Fruit fly (Drosophila melanogaster): ENCODE results near the gene CG11563.

CG11563 gene

DNA sequence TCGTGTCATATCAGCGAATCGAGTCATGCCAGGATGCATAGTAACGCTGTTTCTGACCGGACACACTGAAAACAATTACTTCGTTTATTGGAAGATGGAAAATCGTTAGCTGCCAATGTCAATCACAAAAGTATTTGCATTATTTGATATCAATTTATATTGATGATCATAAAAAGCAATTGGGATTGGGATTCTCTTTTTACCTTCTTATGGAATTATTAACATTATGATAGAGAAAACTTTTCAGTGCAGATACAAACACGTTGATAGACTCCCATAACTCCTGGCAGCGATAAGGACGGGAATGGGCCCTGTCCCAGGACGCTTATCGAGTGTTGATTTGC, 30.0 kb upstream of the CG11563 start:
- TF ChIP-seq trem (tag; optimal IDR thresholded peaks at IDR 0.05) (peak; percentile 41), CG8388 (GFP tag; optimal IDR thresholded peaks at IDR 0.05) (peak; percentile 5), Camta (GFP tag; optimal IDR thresholded peaks at IDR 0.05) (no peak), CG15696 (tag; optimal IDR thresholded peaks at IDR 0.05) (peak; percentile 63), CG5953 (GFP tag; IDR thresholded peaks at IDR 0.05) (no peak), CG10267 (tag; optimal IDR thresholded peaks at IDR 0.05) (peak; percentile 2), Xbp1 (GFP tag; optimal IDR thresholded peaks at IDR 0.05) (peak; percentile 11), CG12391 (tag; optimal IDR thresholded peaks at IDR 0.05) (peak; percentile 14), zfh1 (GFP tag; IDR thresholded peaks at IDR 0.05) (0 out of 3 replicates have a peak, but pooled peaks have one; percentile 17), CG1603 (tag; optimal IDR thresholded peaks at IDR 0.05) (peak; percentile 41), dmrt11E (tag; optimal IDR thresholded peaks at IDR 0.05) (peak; percentile 72), CG10979 (tag; optimal IDR thresholded peaks at IDR 0.05) (peak; percentile 50), CG4424 (GFP tag; optimal IDR thresholded peaks at IDR 0.05) (peak; percentile 6), sens (GFP tag) (peak; percentile 87), CG8924 (tag; optimal IDR thresholded peaks at IDR 0.05) (peak; percentile 14), fd102C (GFP tag; optimal IDR thresholded peaks at IDR 0.05) (peak; percentile 64), pnt (GFP tag; optimal IDR thresholded peaks at IDR 0.05) (peak; percentile 0), az2 (GFP tag; optimal IDR thresholded peaks at IDR 0.05) (no peak), Dad (GFP tag; optimal IDR thresholded peaks at IDR 0.05) (no peak), CG10431 (GFP tag; optimal IDR thresholded peaks at IDR 0.05) (no peak), prd (optimal IDR thresholded peaks at IDR 0.05) (no peak), prd (GFP tag; IDR thresholded peaks at IDR 0.05) (peak; percentile 73; the same call in 2 of the 3 replicates), CG2712 (tag; optimal IDR thresholded peaks at IDR 0.05) (peak; percentile 33), zf30C (GFP tag; optimal IDR thresholded peaks at IDR 0.05) (peak; percentile 71), dm (GFP tag; optimal IDR thresholded peaks at IDR 0.05) (no peak), gem (tag; optimal IDR thresholded peaks at IDR 0.05) (peak; percentile 56), CG31441 (GFP tag; IDR thresholded peaks at IDR 0.05) (peak; percentile 32), ac (GFP tag; optimal IDR thresholded peaks at IDR 0.05) (peak; percentile 38), Chrac-16 (GFP tag; optimal IDR thresholded peaks at IDR 0.05) (peak; percentile 10), lola (GFP tag; optimal IDR thresholded peaks at IDR 0.05) (peak in 1 of 3 experiments; percentile 29), CG17829 (tag; optimal IDR thresholded peaks at IDR 0.05) (peak; percentile 21), CG10209 (GFP tag; optimal IDR thresholded peaks at IDR 0.05) (peak; percentile 11), ara (GFP tag; IDR thresholded peaks at IDR 0.05) (peak; percentile 41; the same call in 1 of the 2 replicates), CG8944 (GFP tag; optimal IDR thresholded peaks at IDR 0.05) (no peak), D19A (tag; optimal IDR thresholded peaks at IDR 0.05) (peak; percentile 0), chif (GFP tag; optimal IDR thresholded peaks at IDR 0.05) (peak in 1 of 2 experiments; percentile 13), phol (tag; optimal IDR thresholded peaks at IDR 0.05) (peak; percentile 40), HLH54F (GFP tag; optimal IDR thresholded peaks at IDR 0.05) (no peak), Vsx1 (GFP tag; optimal IDR thresholded peaks at IDR 0.05) (no peak), zen (tag; optimal IDR thresholded peaks at IDR 0.05) (peak; percentile 48), CG10959 (GFP tag; IDR thresholded peaks at IDR 0.05) (0 out of 2 replicates have a peak, but pooled peaks have one; percentile 46), unpg (GFP tag; optimal IDR thresholded peaks at IDR 0.05) (peak; percentile 10), HLH4C (GFP tag; IDR thresholded peaks at IDR 0.05; ENCODE audit: partially characterized antibody) (no peak), CG9727 (GFP tag; optimal IDR thresholded peaks at IDR 0.05) (peak; percentile 48), stwl (tag; optimal IDR thresholded peaks at IDR 0.05) (no peak), CG13894 (tag; optimal IDR thresholded peaks at IDR 0.05) (no peak), CoRest (tag; optimal IDR thresholded peaks at IDR 0.05) (no peak), Six4 (GFP tag; optimal IDR thresholded peaks at IDR 0.05) (peak; percentile 4), row (GFP tag; IDR thresholded peaks at IDR 0.05) (0 out of 3 replicates have a peak, but pooled peaks have one; percentile 9), CG14710 (tag; optimal IDR thresholded peaks at IDR 0.05) (peak; percentile 17)
